Fruit fly (Drosophila melanogaster) whole organism, embryonic: ENCODE data around the gene CG7183.

Source experiments
- Atf6 ChIP-seq: fragments of 200-800 bp; sonication (Bioruptor generic); IDR thresholded peaks from 2 replicates; pipeline ENCODE4 v1.3.6; 2022; ENCODE audit warnings: missing biosample characterization, missing genetic modification characterization
- BtbVII ChIP-seq: fragments of 200-800 bp; sonication (Bioruptor generic); optimal IDR thresholded peaks from 3 replicates; lab custom pipeline; 2017; ENCODE audit warnings: missing biosample characterization, mild to moderate bottlenecking, missing genetic modification characterization
- CG10959 ChIP-seq: fragments of 200-800 bp; sonication (Bioruptor generic); IDR thresholded peaks from 2 replicates; pipeline ENCODE4 v1.3.6; 2022; ENCODE audit warnings: missing biosample characterization, missing genetic modification characterization
- CG11093 ChIP-seq: fragments of 200-800 bp; sonication (Bioruptor generic); IDR thresholded peaks from 3 replicates; pipeline ENCODE4 v1.3.6; 2022; ENCODE audit warnings: missing biosample characterization, missing genetic modification characterization
- CG11247 ChIP-seq: fragments of 200-800 bp; sonication (Bioruptor generic); IDR thresholded peaks from 2 replicates; pipeline ENCODE4 v1.3.6; 2022; ENCODE audit warnings: missing biosample characterization, missing genetic modification characterization
- CG12219 ChIP-seq: fragments of 200-800 bp; sonication (Bioruptor generic); optimal IDR thresholded peaks from 3 replicates; lab custom pipeline; 2018; ENCODE audit warnings: missing biosample characterization, mild to moderate bottlenecking, missing genetic modification characterization
- CG18262 ChIP-seq: fragments of 200-800 bp; optimal IDR thresholded peaks from 3 replicates; lab custom pipeline; 2019; ENCODE audit warnings: missing biosample characterization, mild to moderate bottlenecking, missing genetic modification characterization, moderate library complexity
- CG2889 ChIP-seq: fragments of 200-800 bp; sonication (Bioruptor generic); IDR thresholded peaks from 3 replicates; pipeline ENCODE4 v1.3.6; 2022; ENCODE audit warnings: missing biosample characterization, missing genetic modification characterization
- CG34422 ChIP-seq: fragments of 200-800 bp; sonication (Bioruptor generic); IDR thresholded peaks from 3 replicates; pipeline ENCODE4 v1.3.6; 2022; ENCODE audit warnings: missing biosample characterization, missing genetic modification characterization
- CG6272 ChIP-seq: fragments of 200-800 bp; sonication (Bioruptor generic); IDR thresholded peaks from 2 replicates; pipeline ENCODE4 v1.3.6; 2022; ENCODE audit warnings: missing biosample characterization, missing genetic modification characterization
- Doc3 ChIP-seq: fragments of 200-800 bp; sonication (Bioruptor generic); IDR thresholded peaks from 3 replicates; pipeline ENCODE4 v1.3.6; 2022; ENCODE audit warnings: missing biosample characterization, missing genetic modification characterization; ENCODE audit not compliant: partially characterized antibody
- MTF-1 ChIP-seq: fragments of 200-800 bp; sonication (Bioruptor generic); optimal IDR thresholded peaks from 2 replicates; lab custom pipeline; 2018; ENCODE audit warnings: missing biosample characterization, mild to moderate bottlenecking, missing genetic modification characterization, borderline replicate concordance

- no peak for TF ChIP-seq MTF-1 (GFP tag; lab: Kevin White, UChicago)
- no peak for TF ChIP-seq CG6272 (GFP tag; lab: Robert Waterston, UW)
- TF ChIP-seq CG11093 (GFP tag; lab: Robert Waterston, UW) = no peak
- no peak for TF ChIP-seq CG2889 (GFP tag; lab: Robert Waterston, UW)
- no peak for TF ChIP-seq CG34422 (GFP tag; lab: Robert Waterston, UW)
- no peak for TF ChIP-seq Doc3 (GFP tag; lab: Robert Waterston, UW)
- TF ChIP-seq CG11247 (GFP tag; lab: Robert Waterston, UW) = no peak
- no peak for TF ChIP-seq Atf6
- TF ChIP-seq CG12219 (GFP tag; lab: Kevin White, UChicago) = no peak
- no peak for TF ChIP-seq BtbVII (GFP tag; lab: Kevin White, UChicago)
- no peak for TF ChIP-seq CG18262
- TF ChIP-seq CG10959 = no peak
Measured at dm6 chr3R:18251876-18252275, 31.4 kb upstream of the CG7183 start.
